Worm (Caenorhabditis elegans) whole organism, L3 larva: ENCODE results near the gene txt-13.

Source experiments
- R02D3.7 ChIP-seq: fragments of 150-350 bp; optimal IDR thresholded peaks from 2 replicates; lab custom pipeline; 2014; ENCODE audit warnings: missing biosample characterization, missing genetic modification characterization
- ama-1 ChIP-seq: fragments of 150-350 bp; optimal IDR thresholded peaks from 2 replicates; lab custom pipeline; 2018
- egl-5 ChIP-seq: fragments of 150-350 bp; optimal IDR thresholded peaks from 2 replicates; lab custom pipeline; 2017; ENCODE audit warnings: missing biosample characterization, missing genetic modification reagents, missing genetic modification characterization, inconsistent platforms
- elt-1 ChIP-seq: fragments of 150-350 bp; optimal IDR thresholded peaks from 2 replicates; lab custom pipeline; 2014; ENCODE audit warnings: missing biosample characterization, missing genetic modification characterization
- fos-1 ChIP-seq: fragments of 150-350 bp; optimal IDR thresholded peaks from 2 replicates; lab custom pipeline; 2014; ENCODE audit warnings: missing biosample characterization, missing genetic modification characterization
- lin-15B ChIP-seq: fragments of 150-350 bp; optimal IDR thresholded peaks from 2 replicates; lab custom pipeline; 2014; ENCODE audit warnings: missing biosample characterization, missing genetic modification characterization
- mml-1 ChIP-seq: fragments of 150-350 bp; sonication (generic microtip); optimal IDR thresholded peaks from 3 replicates; lab custom pipeline; 2014; ENCODE audit warnings: missing biosample characterization, missing genetic modification characterization
- nhr-23 ChIP-seq: fragments of 150-350 bp; optimal IDR thresholded peaks from 2 replicates; lab custom pipeline; 2014; ENCODE audit warnings: missing biosample characterization, missing genetic modification reagents, missing genetic modification characterization
- pha-4 ChIP-seq: fragments of 150-350 bp; optimal IDR thresholded peaks from 2 replicates; lab custom pipeline; 2014; ENCODE audit warnings: missing biosample characterization, missing genetic modification reagents, missing genetic modification characterization
- zag-1 ChIP-seq: fragments of 150-350 bp; optimal IDR thresholded peaks from 2 replicates; lab custom pipeline; 2014; ENCODE audit warnings: missing biosample characterization, missing genetic modification characterization

- TF ChIP-seq ama-1 (lab: Kevin White, UChicago) (no peak), lin-15B (tag; lab: Kevin White, UChicago) (no peak), fos-1 (tag; lab: Kevin White, UChicago) (no peak), nhr-23 (tag; lab: Kevin White, UChicago) (no peak), egl-5 (tag; lab: Kevin White, UChicago) (no peak), zag-1 (tag; lab: Kevin White, UChicago) (no peak), R02D3.7 (no peak), mml-1 (tag; lab: Kevin White, UChicago) (no peak), pha-4 (tag; lab: Kevin White, UChicago) (no peak), elt-1 (tag; lab: Kevin White, UChicago) (no peak)
Measured at ce11 chrII:10524374-10524773, 46.0 kb upstream of the txt-13 start, which contains the start of gene F59B10.6.
